Worm (Caenorhabditis elegans) whole organism, L4/young adult: ENCODE measurements around the gene ceh-38.
"Not testable (repeated sequence)": the region's sequence is repeated elsewhere in the genome, so short reads cannot be mapped to it uniquely, and the experiment has no call there.

Experiments
- W03F9.2 ChIP-seq: fragments of 150-350 bp; optimal IDR thresholded peaks from 2 replicates; lab custom pipeline; 2014; ENCODE audit warnings: missing biosample characterization, missing genetic modification characterization
- dao-5 ChIP-seq: sonication (generic microtip); optimal IDR thresholded peaks from 2 replicates; lab custom pipeline; 2016; ENCODE audit warnings: missing genotype, missing genetic modification characterization, moderate library complexity, missing compliant biosample characterization
- him-1 ChIP-seq: sonication (generic microtip); optimal IDR thresholded peaks from 2 replicates; lab custom pipeline; 2016; ENCODE audit warnings: missing genotype, missing genetic modification reagents, missing genetic modification characterization, missing compliant biosample characterization

ceh-38 gene

ce11 chrII:6965573-6965972, 14.2 kb downstream of the ceh-38 start, which contains the start of gene tra-2:
Gene tra-2 (minus strand): TSS chrII:6965673.
- no peak for TF ChIP-seq dao-5 (tag; lab: Kevin White, UChicago)
- TF ChIP-seq W03F9.2 = no peak
- TF ChIP-seq him-1 (tag; lab: Kevin White, UChicago) = no peak

ce11 chrII:6967618-6968017, 16.3 kb downstream of the ceh-38 start, which contains the start of gene eif-2Bgamma:
Gene eif-2Bgamma (minus strand): TSS chrII:6967648.
- TF ChIP-seq W03F9.2 (no peak), dao-5 (tag; lab: Kevin White, UChicago) (no peak), him-1 (tag; lab: Kevin White, UChicago) (no peak)

ce11 chrII:6968191-6968675, 16.9 kb downstream of the ceh-38 start:
- TF ChIP-seq dao-5 (tag; lab: Kevin White, UChicago) = no peak
- TF ChIP-seq him-1 (tag; lab: Kevin White, UChicago) = no peak
- TF ChIP-seq W03F9.2 = no peak

ce11 chrII:6970515-6970914, 19.2 kb downstream of the ceh-38 start, which contains the start of gene C15F1.5:
Gene C15F1.5 (minus strand): TSS chrII:6970615.
- TF ChIP-seq dao-5 (tag; lab: Kevin White, UChicago) (no peak), him-1 (tag; lab: Kevin White, UChicago) (no peak), W03F9.2 (no peak)

- TF ChIP-seq dao-5 (tag; lab: Kevin White, UChicago) (no peak), him-1 (tag; lab: Kevin White, UChicago) (no peak), W03F9.2 (no peak)
Measured at ce11 chrII:6972185-6972737, 20.9 kb downstream of the ceh-38 start, which contains the start of gene art-1. Gene art-1 (minus strand): TSS chrII:6972235.

- TF ChIP-seq dao-5 (tag; lab: Kevin White, UChicago) = no peak
- TF ChIP-seq W03F9.2 = no peak
- no peak for TF ChIP-seq him-1 (tag; lab: Kevin White, UChicago)
Measured at ce11 chrII:6973501-6973900, 22.2 kb downstream of the ceh-38 start, which contains the start of gene sod-1. Gene sod-1 (minus strand): TSS chrII:6973887.

- peak; percentile 24 for TF ChIP-seq W03F9.2
- no peak for TF ChIP-seq dao-5 (tag; lab: Kevin White, UChicago)
- TF ChIP-seq him-1 (tag; lab: Kevin White, UChicago) = no peak
Measured at ce11 chrII:6974011-6974410, 22.7 kb downstream of the ceh-38 start.

ce11 chrII:6975725-6976124, 24.4 kb downstream of the ceh-38 start:
- TF ChIP-seq dao-5 (tag; lab: Kevin White, UChicago) (no peak), W03F9.2 (no peak), him-1 (tag; lab: Kevin White, UChicago) (no peak)

- TF ChIP-seq dao-5 (tag; lab: Kevin White, UChicago); W03F9.2; him-1 (tag; lab: Kevin White, UChicago): not testable (repeated sequence)
Measured at ce11 chrII:6977732-6978131, 26.4 kb downstream of the ceh-38 start, which contains the start of gene C15F1.8. Gene C15F1.8 (minus strand): TSS chrII:6977832.

ce11 chrII:6978908-6979307, 27.6 kb downstream of the ceh-38 start:
- TF ChIP-seq dao-5 (tag; lab: Kevin White, UChicago) = no peak
- no peak for TF ChIP-seq W03F9.2
- TF ChIP-seq him-1 (tag; lab: Kevin White, UChicago) = no peak

- TF ChIP-seq him-1 (tag; lab: Kevin White, UChicago) = no peak
- TF ChIP-seq dao-5 (tag; lab: Kevin White, UChicago) = no peak
- TF ChIP-seq W03F9.2 = no peak
Measured at ce11 chrII:6979646-6980045, 28.3 kb downstream of the ceh-38 start, which contains the start of gene C15F1.2. Gene C15F1.2 (plus strand): TSS chrII:6979953.

ce11 chrII:6989830-6990287, 38.5 kb downstream of the ceh-38 start, which contains the start of gene C15F1.1:
Gene C15F1.1 (plus strand): TSS chrII:6989880.
- TF ChIP-seq him-1 (tag; lab: Kevin White, UChicago) (no peak), W03F9.2 (no peak), dao-5 (tag; lab: Kevin White, UChicago) (no peak)

ce11 chrII:6992949-6993348, 41.6 kb downstream of the ceh-38 start:
- TF ChIP-seq dao-5 (tag; lab: Kevin White, UChicago) (no peak), him-1 (tag; lab: Kevin White, UChicago) (peak; percentile 95)

ce11 chrII:6994677-6995076, 43.4 kb downstream of the ceh-38 start, which contains the start of gene unc-104:
Gene unc-104 (plus strand): TSS chrII:6994987.
- TF ChIP-seq dao-5 (tag; lab: Kevin White, UChicago) (no peak), him-1 (tag; lab: Kevin White, UChicago) (no peak), W03F9.2 (no peak)
